Fruit fly (Drosophila melanogaster) whole organism, embryonic: ENCODE data around the gene Rab9.

ENCODE experiments used
- Blimp-1 ChIP-seq: fragments of 200-800 bp; sonication (Bioruptor generic); optimal IDR thresholded peaks from 3 replicates; lab custom pipeline; 2018; ENCODE audit warnings: missing biosample characterization, missing genetic modification characterization, mild to moderate bottlenecking, moderate library complexity, missing genetic modification reagents
- CG12744 ChIP-seq: fragments of 200-800 bp; sonication (Bioruptor generic); optimal IDR thresholded peaks from 2 replicates; lab custom pipeline; 2016; ENCODE audit warnings: missing biosample characterization, missing genetic modification characterization
- CG3065 ChIP-seq: fragments of 200-800 bp; sonication (Bioruptor generic); optimal IDR thresholded peaks from 2 replicates; lab custom pipeline; 2016; ENCODE audit warnings: missing biosample characterization, missing genetic modification characterization
- CG31365 ChIP-seq: fragments of 200-800 bp; sonication (Bioruptor generic); optimal IDR thresholded peaks from 2 replicates; lab custom pipeline; 2018; ENCODE audit warnings: missing biosample characterization, mild to moderate bottlenecking, missing genetic modification characterization
- CG5180 ChIP-seq: fragments of 200-800 bp; sonication (Bioruptor generic); optimal IDR thresholded peaks from 3 replicates; lab custom pipeline; 2017; ENCODE audit warnings: missing biosample characterization, missing genetic modification characterization, mild to moderate bottlenecking, moderate library complexity, missing genetic modification reagents
- CG7745 ChIP-seq: fragments of 200-800 bp; sonication (Bioruptor generic); optimal IDR thresholded peaks from 2 replicates; lab custom pipeline; 2018; ENCODE audit warnings: missing biosample characterization, mild to moderate bottlenecking, missing genetic modification characterization, moderate library complexity
- Sox102F ChIP-seq: fragments of 200-800 bp; sonication (Bioruptor generic); optimal IDR thresholded peaks from 2 replicates; lab custom pipeline; 2018; ENCODE audit warnings: missing biosample characterization, mild to moderate bottlenecking, missing genetic modification characterization, moderate library complexity
- fd102C ChIP-seq: fragments of 200-800 bp; sonication (Bioruptor generic); optimal IDR thresholded peaks from 2 replicates; lab custom pipeline; 2018; ENCODE audit warnings: missing biosample characterization, mild to moderate bottlenecking, missing genetic modification characterization, moderate library complexity
- fd64A ChIP-seq: fragments of 200-800 bp; sonication (Bioruptor generic); optimal IDR thresholded peaks from 3 replicates; lab custom pipeline; 2018; ENCODE audit warnings: missing biosample characterization, mild to moderate bottlenecking, missing genetic modification characterization
- gt ChIP-seq: fragments of 200-800 bp; sonication (Bioruptor generic); IDR thresholded peaks from 2 replicates; pipeline ENCODE4 v1.3.6; 2022; ENCODE audit warnings: missing biosample characterization, missing genetic modification characterization
- peb ChIP-seq: fragments of 200-800 bp; sonication (Bioruptor generic); IDR thresholded peaks from 2 replicates; pipeline ENCODE4 v1.3.6; 2022; ENCODE audit warnings: missing biosample characterization, missing genetic modification characterization
- salm ChIP-seq: fragments of 200-800 bp; sonication (Bioruptor generic); optimal IDR thresholded peaks from 2 replicates; lab custom pipeline; 2018; ENCODE audit warnings: missing biosample characterization, mild to moderate bottlenecking, missing genetic modification characterization

dm6 chr2L:19422642-19423041, 9.7 kb upstream of the Rab9 start:
- TF ChIP-seq CG12744 (GFP tag; lab: Kevin White, UChicago) = no peak
- no peak for TF ChIP-seq salm (tag; lab: Kevin White, UChicago)
- TF ChIP-seq gt (GFP tag; lab: Robert Waterston, UW) = no peak
- TF ChIP-seq fd102C (GFP tag; lab: Kevin White, UChicago) = no peak
- no peak for TF ChIP-seq fd64A
- TF ChIP-seq CG31365 (tag; lab: Kevin White, UChicago) = no peak
- TF ChIP-seq CG5180 (GFP tag; lab: Kevin White, UChicago) = no peak
- TF ChIP-seq Blimp-1 = no peak
- no peak for TF ChIP-seq Sox102F
- TF ChIP-seq CG7745 (tag; lab: Kevin White, UChicago) = no peak
- no peak for TF ChIP-seq peb (GFP tag; lab: Robert Waterston, UW)
- no peak for TF ChIP-seq CG3065 (GFP tag; lab: Kevin White, UChicago)
